Worm (Caenorhabditis elegans): Measurements from ENCODE around the gene zip-5.

zip-5 gene

ce11 chrV:13272275-13272674 lies 7.9 kb downstream of the zip-5 start:
- no peak for TF ChIP-seq dao-5 (tag; optimal IDR thresholded peaks at IDR 0.05)
- no peak for TF ChIP-seq him-1 (tag; optimal IDR thresholded peaks at IDR 0.05)
- no peak for TF ChIP-seq W03F9.2 (tag; optimal IDR thresholded peaks at IDR 0.05)

- no peak for TF ChIP-seq W03F9.2 (tag; optimal IDR thresholded peaks at IDR 0.05)
- TF ChIP-seq dao-5 (tag; optimal IDR thresholded peaks at IDR 0.05), result no peak
- TF ChIP-seq him-1 (tag; optimal IDR thresholded peaks at IDR 0.05), result no peak
Measured at ce11 chrV:13273302-13273701, 9.0 kb downstream of the zip-5 start.

DNA sequence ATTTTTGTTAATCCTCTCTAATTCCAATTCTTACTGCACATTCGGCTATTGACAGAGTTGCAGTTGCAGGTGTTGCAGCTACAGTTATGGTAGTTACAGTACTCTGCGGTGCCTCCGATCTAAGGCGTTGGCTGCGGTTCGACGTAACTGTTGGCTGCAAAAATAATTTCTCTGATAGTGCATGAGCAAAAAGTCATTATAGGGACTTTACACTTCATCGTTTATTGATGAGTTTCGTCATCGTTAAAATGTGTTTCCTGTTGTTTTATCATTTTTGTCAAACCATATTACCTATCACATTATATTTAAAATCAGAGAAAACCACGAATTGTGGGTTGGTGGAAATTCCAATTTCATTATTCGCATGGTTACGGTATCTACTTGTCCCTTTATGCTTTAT lies 10.3 kb downstream of the zip-5 start:
- TF ChIP-seq him-1 (tag; optimal IDR thresholded peaks at IDR 0.05), result no peak
- TF ChIP-seq dao-5 (tag; optimal IDR thresholded peaks at IDR 0.05), result no peak
- no peak for TF ChIP-seq W03F9.2 (tag; optimal IDR thresholded peaks at IDR 0.05)

DNA sequence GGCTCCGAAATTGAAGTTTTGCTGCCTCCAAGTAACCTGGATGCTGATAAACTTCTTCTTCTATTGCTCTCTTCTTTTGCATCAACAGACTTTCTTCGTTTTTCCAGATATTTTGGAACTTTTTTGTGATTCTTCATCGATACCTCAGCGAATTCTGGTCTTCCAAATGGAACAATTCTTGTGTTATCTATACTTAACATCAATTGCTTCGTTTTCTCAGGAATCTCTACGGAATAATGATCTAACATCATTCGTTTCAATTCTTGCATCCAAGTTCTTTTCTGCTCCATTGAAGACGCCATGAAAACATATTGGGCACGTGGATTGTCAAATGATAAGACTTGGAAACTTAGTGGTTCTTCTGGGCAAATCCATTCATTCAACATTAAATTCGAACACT lies 11.6 kb downstream of the zip-5 start, which contains the start of gene F32F2.4:
F32F2.4 (plus strand) TSS at position 301 of the 400 bp plus-strand sequence.
- TF ChIP-seq W03F9.2 (tag; optimal IDR thresholded peaks at IDR 0.05) (no peak), him-1 (tag; optimal IDR thresholded peaks at IDR 0.05) (no peak), dao-5 (tag; optimal IDR thresholded peaks at IDR 0.05) (no peak)

- TF ChIP-seq dao-5 (tag; optimal IDR thresholded peaks at IDR 0.05), result no peak
- TF ChIP-seq him-1 (tag; optimal IDR thresholded peaks at IDR 0.05), result no peak
- no peak for TF ChIP-seq W03F9.2 (tag; optimal IDR thresholded peaks at IDR 0.05)
Measured at ce11 chrV:13280382-13280781, 16.0 kb downstream of the zip-5 start.

- TF ChIP-seq W03F9.2 (tag; optimal IDR thresholded peaks at IDR 0.05), result no peak
Measured at ce11 chrV:13282958-13283357, 18.6 kb downstream of the zip-5 start.

DNA sequence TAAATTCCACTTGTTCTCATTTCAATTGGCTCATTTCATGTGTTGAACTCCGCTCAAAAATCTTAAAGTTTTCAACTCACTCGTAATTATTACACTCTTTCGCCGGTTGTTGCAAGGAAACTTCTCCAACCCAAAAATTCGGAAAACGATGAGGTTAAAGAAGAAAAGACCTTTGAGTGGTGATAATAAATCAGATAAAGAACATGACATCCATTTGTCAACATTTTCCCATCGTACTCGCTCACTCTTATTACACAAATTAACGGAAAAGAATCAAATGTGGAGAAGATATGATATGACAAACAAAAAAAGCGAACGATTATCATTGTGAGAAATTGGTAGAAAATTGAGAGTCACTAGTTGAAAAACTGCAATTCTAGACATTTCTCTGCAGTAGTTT lies 20.9 kb downstream of the zip-5 start:
- TF ChIP-seq him-1 (tag; optimal IDR thresholded peaks at IDR 0.05), result no peak

ce11 chrV:13286525-13286924 lies 22.2 kb downstream of the zip-5 start:
- no peak for TF ChIP-seq W03F9.2 (tag; optimal IDR thresholded peaks at IDR 0.05)
- TF ChIP-seq him-1 (tag; optimal IDR thresholded peaks at IDR 0.05), result no peak
- TF ChIP-seq dao-5 (tag; optimal IDR thresholded peaks at IDR 0.05), result no peak

ce11 chrV:13288881-13289280 lies 24.5 kb downstream of the zip-5 start:
- no peak for TF ChIP-seq him-1 (tag; optimal IDR thresholded peaks at IDR 0.05)
- TF ChIP-seq W03F9.2 (tag; optimal IDR thresholded peaks at IDR 0.05), result no peak
- TF ChIP-seq dao-5 (tag; optimal IDR thresholded peaks at IDR 0.05), result no peak

- TF ChIP-seq him-1 (tag; optimal IDR thresholded peaks at IDR 0.05), result no peak
Measured at ce11 chrV:13294507-13294906, 30.2 kb downstream of the zip-5 start.

- TF ChIP-seq him-1 (tag; optimal IDR thresholded peaks at IDR 0.05), result no peak
- no peak for TF ChIP-seq W03F9.2 (tag; optimal IDR thresholded peaks at IDR 0.05)
- TF ChIP-seq dao-5 (tag; optimal IDR thresholded peaks at IDR 0.05), result no peak
Measured at ce11 chrV:13295859-13296258, 31.5 kb downstream of the zip-5 start, which contains the start of gene uig-1. Gene uig-1 (minus strand): TSS chrV:13295978.

- TF ChIP-seq dao-5 (tag; optimal IDR thresholded peaks at IDR 0.05), result no peak
- no peak for TF ChIP-seq him-1 (tag; optimal IDR thresholded peaks at IDR 0.05)
- TF ChIP-seq W03F9.2 (tag; optimal IDR thresholded peaks at IDR 0.05), result no peak
Measured at ce11 chrV:13297220-13297619, 32.9 kb downstream of the zip-5 start, which contains the start of gene C26E1.1. Gene C26E1.1 (plus strand): TSS chrV:13297520.

DNA sequence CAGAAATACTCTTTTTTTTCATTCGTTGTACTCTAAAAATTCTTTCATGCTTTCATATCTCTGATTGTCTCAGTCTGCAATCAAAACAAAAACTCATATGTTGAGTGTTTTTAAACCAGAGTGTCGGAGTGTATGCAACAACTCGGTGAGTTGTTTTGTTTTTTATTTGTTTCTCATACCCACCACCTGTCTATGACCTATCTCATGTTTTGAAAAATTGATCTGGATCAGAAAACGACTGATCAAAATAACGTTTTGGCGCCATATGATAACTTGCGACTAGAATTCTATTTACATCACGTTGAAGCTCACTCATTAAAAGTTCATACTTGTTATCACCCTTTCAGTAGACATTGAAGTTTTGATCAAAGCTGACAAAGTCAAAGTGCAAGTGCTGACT lies 34.4 kb downstream of the zip-5 start:
- no peak for TF ChIP-seq dao-5 (tag; optimal IDR thresholded peaks at IDR 0.05)
- TF ChIP-seq W03F9.2 (tag; optimal IDR thresholded peaks at IDR 0.05), result no peak
- TF ChIP-seq him-1 (tag; optimal IDR thresholded peaks at IDR 0.05), result no peak

- no peak for TF ChIP-seq W03F9.2 (tag; optimal IDR thresholded peaks at IDR 0.05)
- TF ChIP-seq him-1 (tag; optimal IDR thresholded peaks at IDR 0.05), result no peak
- no peak for TF ChIP-seq dao-5 (tag; optimal IDR thresholded peaks at IDR 0.05)
Measured at ce11 chrV:13299398-13299797, 35.1 kb downstream of the zip-5 start.

DNA sequence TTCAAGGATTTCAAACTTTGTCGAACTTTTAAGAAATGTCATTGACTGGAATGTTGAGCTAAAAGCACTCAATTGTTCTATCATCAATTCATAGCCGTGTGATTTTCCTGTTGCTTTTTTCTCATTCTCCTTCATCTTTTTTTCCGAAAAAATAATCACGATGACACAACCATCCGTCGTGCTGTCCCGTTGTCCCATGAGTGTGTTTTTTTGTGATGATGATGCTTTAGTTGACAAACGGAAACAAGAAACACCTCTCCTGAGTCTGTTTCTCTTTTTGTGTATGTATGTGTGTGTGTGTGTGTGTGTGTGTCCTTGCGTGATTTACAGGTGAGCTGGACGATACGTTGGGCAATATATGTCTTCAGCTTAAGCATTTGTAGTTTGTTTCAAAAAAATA lies 36.1 kb downstream of the zip-5 start:
- no peak for TF ChIP-seq W03F9.2 (tag; optimal IDR thresholded peaks at IDR 0.05)
- no peak for TF ChIP-seq dao-5 (tag; optimal IDR thresholded peaks at IDR 0.05)

ce11 chrV:13301443-13301842 lies 37.1 kb downstream of the zip-5 start, which contains the start of gene ceh-79:
Gene ceh-79 (plus strand): TSS chrV:13301833.
- TF ChIP-seq him-1 (tag; optimal IDR thresholded peaks at IDR 0.05) (no peak), W03F9.2 (tag; optimal IDR thresholded peaks at IDR 0.05) (no peak), dao-5 (tag; optimal IDR thresholded peaks at IDR 0.05) (no peak)
